Worm (Caenorhabditis elegans) whole organism, L4/young adult: ENCODE results near the gene F31B9.2.

Experiments used
- W03F9.2 ChIP-seq: fragments of 150-350 bp; optimal IDR thresholded peaks from 2 replicates; lab custom pipeline; 2014; ENCODE audit warnings: missing biosample characterization, missing genetic modification characterization
- dao-5 ChIP-seq: sonication (generic microtip); optimal IDR thresholded peaks from 2 replicates; lab custom pipeline; 2016; ENCODE audit warnings: missing genotype, missing genetic modification characterization, moderate library complexity, missing compliant biosample characterization
- him-1 ChIP-seq: sonication (generic microtip); optimal IDR thresholded peaks from 2 replicates; lab custom pipeline; 2016; ENCODE audit warnings: missing genotype, missing genetic modification reagents, missing genetic modification characterization, missing compliant biosample characterization

F31B9.2 gene

DNA sequence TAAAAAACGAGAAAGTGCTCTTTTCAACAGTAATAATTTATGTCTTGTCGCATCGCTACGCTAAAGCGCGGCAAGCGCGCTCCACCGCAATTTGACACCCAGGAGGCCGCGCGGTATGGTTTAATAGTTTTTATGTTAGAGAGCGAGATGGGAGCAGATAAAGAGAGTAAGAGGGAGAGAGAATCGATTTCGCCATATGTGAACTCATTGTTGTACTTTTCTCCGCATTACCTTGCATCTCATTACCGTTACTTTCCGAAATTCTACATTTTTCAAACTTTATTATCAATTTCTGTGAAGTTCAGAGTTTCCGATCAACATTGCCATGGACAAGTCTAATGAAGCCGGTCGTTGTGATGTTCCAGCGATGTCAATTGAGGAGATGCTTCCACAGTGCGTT, 6.3 kb downstream of the F31B9.2 start, which contains the start of gene F31B9.3:
F31B9.3 (plus strand) TSS at position 301 of the 400 bp plus-strand sequence.
- TF ChIP-seq dao-5 (tag; lab: Kevin White, UChicago) (no peak), him-1 (no peak), W03F9.2 (tag; lab: Kevin White, UChicago) (no peak)

ce11 chrX:15932859-15933258, 15.7 kb downstream of the F31B9.2 start:
- TF ChIP-seq W03F9.2 (tag; lab: Kevin White, UChicago) (no peak), dao-5 (tag; lab: Kevin White, UChicago) (no peak), him-1 (no peak)

ce11 chrX:15937854-15938253, 20.7 kb downstream of the F31B9.2 start:
- TF ChIP-seq dao-5 (tag; lab: Kevin White, UChicago): no peak
- TF ChIP-seq him-1: no peak
- no peak for TF ChIP-seq W03F9.2 (tag; lab: Kevin White, UChicago)

DNA sequence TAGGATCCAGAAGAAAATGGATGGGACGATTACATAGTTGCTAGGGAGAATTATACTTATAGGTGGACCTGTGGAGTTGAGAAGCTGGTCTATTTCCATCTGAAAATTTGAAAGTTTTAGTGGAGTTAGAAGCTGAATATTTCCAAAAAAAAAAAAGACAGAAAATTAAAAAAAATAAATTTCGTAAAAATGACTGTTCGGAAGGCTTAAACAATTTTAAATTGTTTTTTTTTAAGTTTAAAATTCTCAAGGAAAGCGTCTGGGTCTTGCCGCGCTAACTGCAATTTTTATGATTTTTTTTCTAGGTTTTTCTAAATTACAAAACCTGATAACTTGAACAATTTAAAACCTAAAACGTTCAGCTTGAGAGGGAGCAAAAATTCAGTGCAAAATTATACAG, 22.1 kb downstream of the F31B9.2 start, which contains the start of gene mrp-3:
mrp-3 (minus strand) TSS at position 101 of the 400 bp plus-strand sequence.
- no peak for TF ChIP-seq dao-5 (tag; lab: Kevin White, UChicago)
- no peak for TF ChIP-seq W03F9.2 (tag; lab: Kevin White, UChicago)
- TF ChIP-seq him-1: no peak

- no peak for TF ChIP-seq dao-5 (tag; lab: Kevin White, UChicago)
- no peak for TF ChIP-seq W03F9.2 (tag; lab: Kevin White, UChicago)
- no peak for TF ChIP-seq him-1
These were observed 22.7 kb downstream of the F31B9.2 start for ce11 chrX:15939759-15940334.

- TF ChIP-seq him-1: no peak
- TF ChIP-seq dao-5 (tag; lab: Kevin White, UChicago): no peak
- no peak for TF ChIP-seq W03F9.2 (tag; lab: Kevin White, UChicago)
These were observed 26.5 kb downstream of the F31B9.2 start, which contains the start of gene mec-5 for ce11 chrX:15943709-15944108. mec-5 (plus strand) TSS chrX:15944009.

DNA sequence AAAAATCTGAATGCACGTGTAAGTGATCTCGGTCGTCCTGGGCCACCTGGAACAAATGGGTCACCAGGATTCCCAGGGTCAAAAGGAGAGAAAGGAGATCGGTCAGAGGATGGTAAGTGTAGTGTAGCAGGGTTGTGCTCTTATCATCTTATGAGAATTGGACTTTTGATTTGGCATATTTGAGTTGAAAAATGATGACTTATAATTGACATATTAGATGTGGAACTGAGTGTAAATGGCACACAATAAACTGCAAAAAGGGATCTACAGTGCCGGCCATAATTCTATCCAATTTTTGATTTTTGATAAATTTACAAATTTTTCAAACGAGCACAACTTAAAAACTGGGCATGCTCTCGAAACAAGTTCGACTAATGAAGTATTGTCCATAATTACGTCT, 27.0 kb downstream of the F31B9.2 start:
- TF ChIP-seq W03F9.2 (tag; lab: Kevin White, UChicago): no peak
- TF ChIP-seq him-1: no peak
- no peak for TF ChIP-seq dao-5 (tag; lab: Kevin White, UChicago)

DNA sequence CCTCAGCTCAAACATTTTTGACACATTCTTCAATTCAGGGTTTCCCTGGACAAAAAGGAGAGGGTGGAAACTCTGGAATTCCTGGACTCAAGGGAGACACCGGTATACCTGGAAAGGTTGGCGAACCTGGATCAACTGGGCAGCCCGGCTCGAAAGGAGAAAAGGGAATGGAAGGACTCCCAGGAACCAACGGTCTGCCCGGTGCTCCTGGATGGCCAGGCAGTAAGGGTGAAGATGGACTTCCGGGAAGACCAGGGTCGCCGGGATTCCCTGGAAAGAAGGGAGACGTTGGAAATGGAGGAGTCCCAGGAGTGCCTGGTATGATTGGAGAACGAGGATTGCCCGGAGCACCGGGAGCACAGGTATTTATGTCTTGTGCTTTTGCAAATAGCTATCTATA, 28.6 kb downstream of the F31B9.2 start:
- no peak for TF ChIP-seq him-1
- TF ChIP-seq W03F9.2 (tag; lab: Kevin White, UChicago): no peak
- TF ChIP-seq dao-5 (tag; lab: Kevin White, UChicago): no peak

- TF ChIP-seq W03F9.2 (tag; lab: Kevin White, UChicago) (no peak), him-1 (no peak), dao-5 (tag; lab: Kevin White, UChicago) (no peak)
These were observed 34.0 kb downstream of the F31B9.2 start, which contains the start of gene col-186 for ce11 chrX:15951194-15951593. col-186 (plus strand) TSS chrX:15951494.

DNA sequence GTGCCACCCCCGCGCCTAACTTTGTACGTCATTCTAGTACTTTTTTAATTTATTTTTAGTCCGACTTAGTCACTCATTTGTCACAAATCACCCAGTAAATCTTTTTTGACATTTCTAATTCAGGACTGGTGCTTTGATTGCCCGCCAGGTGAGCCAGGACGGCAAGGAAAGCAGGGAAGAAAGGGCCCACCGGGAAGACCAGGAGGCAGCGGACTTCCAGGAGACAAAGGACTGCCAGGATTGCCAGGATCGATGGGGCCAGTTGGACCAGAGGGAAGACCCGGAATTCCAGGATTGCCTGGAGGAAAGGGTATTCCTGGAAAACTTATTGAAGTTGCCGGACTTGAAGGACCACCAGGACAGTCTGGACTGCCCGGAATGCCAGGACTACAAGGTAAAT, 35.9 kb downstream of the F31B9.2 start:
- TF ChIP-seq him-1 (no peak), dao-5 (tag; lab: Kevin White, UChicago) (no peak), W03F9.2 (tag; lab: Kevin White, UChicago) (no peak)

ce11 chrX:15953611-15954010, 36.4 kb downstream of the F31B9.2 start:
- TF ChIP-seq dao-5 (tag; lab: Kevin White, UChicago): no peak
- no peak for TF ChIP-seq him-1
- TF ChIP-seq W03F9.2 (tag; lab: Kevin White, UChicago): no peak

DNA sequence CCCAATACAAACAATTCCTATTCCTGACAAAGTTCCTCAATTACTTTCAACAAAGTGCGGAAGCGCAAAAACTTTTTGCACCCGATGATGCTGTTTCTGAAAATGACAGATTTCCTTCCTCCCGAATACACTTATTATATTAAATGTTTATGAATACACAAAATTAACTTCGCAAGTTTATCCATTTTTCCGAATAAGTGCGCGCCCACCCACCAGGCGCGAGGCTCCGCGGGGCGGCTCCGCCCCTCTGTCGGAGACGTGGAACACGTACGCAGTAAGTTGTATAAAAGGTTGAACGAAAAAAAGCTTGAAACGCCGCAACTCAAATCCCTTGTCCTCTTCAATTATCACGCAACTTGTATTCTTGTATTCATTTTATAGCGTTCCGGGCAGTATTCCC, 41.6 kb downstream of the F31B9.2 start, which contains the start of gene C09G1.5:
C09G1.5 (plus strand) TSS at position 301 of the 400 bp plus-strand sequence.
- TF ChIP-seq W03F9.2 (tag; lab: Kevin White, UChicago) (no peak), him-1 (no peak), dao-5 (tag; lab: Kevin White, UChicago) (no peak)
